Worm (Caenorhabditis elegans) whole organism, midembryonic: ENCODE results near the gene C52A11.3.

ENCODE experiments used
- cog-1 ChIP-seq: sonication (generic microtip); optimal IDR thresholded peaks from 2 replicates; lab custom pipeline; 2016; ENCODE audit warnings: missing genetic modification characterization, missing compliant biosample characterization
- flt-1 ChIP-seq: fragments of 200-800 bp; sonication (Bioruptor generic); IDR thresholded peaks from 2 replicates; pipeline ENCODE4 v1.3.6; 2022; ENCODE audit warnings: missing genetic modification characterization, missing compliant biosample characterization
- klf-2 ChIP-seq: fragments of 200-800 bp; sonication (Bioruptor generic); conservative IDR thresholded peaks from 2 replicates; pipeline ENCODE4 v1.3.6; 2022; ENCODE audit warnings: missing genetic modification reagents, missing genetic modification characterization, missing compliant biosample characterization
- med-1 ChIP-seq: sonication (generic microtip); optimal IDR thresholded peaks from 2 replicates; lab custom pipeline; 2017; ENCODE audit warnings: missing genetic modification characterization, mild to moderate bottlenecking, missing compliant biosample characterization, antibody characterized with exemption, missing genetic modification reagents; ENCODE audit not compliant: insufficient read depth
- tab-1 ChIP-seq: fragments of 200-800 bp; sonication (Bioruptor generic); IDR thresholded peaks from 2 replicates; pipeline ENCODE4 v1.3.6; 2022; ENCODE audit warnings: missing genetic modification characterization, missing compliant biosample characterization
- ztf-23 ChIP-seq: fragments of 200-800 bp; sonication (Bioruptor generic); IDR thresholded peaks from 2 replicates; pipeline ENCODE4 v1.3.6; 2022; ENCODE audit warnings: missing genetic modification reagents, missing genetic modification characterization, missing compliant biosample characterization
- ztf-29 ChIP-seq: fragments of 200-800 bp; sonication (Bioruptor generic); IDR thresholded peaks from 2 replicates; pipeline ENCODE4 v1.3.6; 2022; ENCODE audit warnings: missing genetic modification reagents, missing genetic modification characterization, missing compliant biosample characterization

ce11 chrII:10784248-10784647 lies 47.1 kb downstream of the C52A11.3 start:
- TF ChIP-seq ztf-29 (GFP tag; lab: Robert Waterston, UW), result no peak
- 0 out of 2 replicates have a peak, but pooled peaks have one; percentile 19 for TF ChIP-seq flt-1 (GFP tag; lab: Robert Waterston, UW)
- TF ChIP-seq klf-2 (GFP tag; lab: Robert Waterston, UW), result no peak
- TF ChIP-seq ztf-23 (GFP tag; lab: Robert Waterston, UW), result no peak
- no peak for TF ChIP-seq cog-1
- TF ChIP-seq tab-1 (GFP tag; lab: Robert Waterston, UW), result no peak
- TF ChIP-seq med-1 (GFP tag; lab: Kevin White, UChicago), result no peak
